Worm (Caenorhabditis elegans) whole organism, young adult: ENCODE measurements around the gene tag-307.

ENCODE experiments used
- B0019.2 ChIP-seq: fragments of 200-800 bp; sonication (Bioruptor generic); conservative IDR thresholded peaks from 2 replicates; pipeline ENCODE4 v1.3.6; 2022; ENCODE audit warnings: missing genetic modification reagents, missing genetic modification characterization, missing compliant biosample characterization
- B0261.1 ChIP-seq: sonication (generic microtip); optimal IDR thresholded peaks from 2 replicates; lab custom pipeline; 2016; ENCODE audit warnings: mild to moderate bottlenecking, missing genetic modification characterization, moderate library complexity, missing compliant biosample characterization
- cebp-1 ChIP-seq, 2 experiments: fragments of 200-800 bp in 1 of 2; sonication (Bioruptor generic) in 1 of 2; sonication (generic microtip) in 1 of 2; IDR thresholded peaks in 1 of 2; optimal IDR thresholded peaks in 1 of 2; 2 replicates each; pipeline versions ENCODE4 v1.3.6 to Lab custom; 2017 to 2022; ENCODE audit warnings: missing compliant biosample characterization in 2 of 2, missing genetic modification characterization in 2 of 2, mild to moderate bottlenecking in 1 of 2, missing genetic modification reagents in 1 of 2, moderate library complexity in 1 of 2
- egl-44 ChIP-seq: fragments of 200-800 bp; sonication (Bioruptor generic); IDR thresholded peaks from 2 replicates; pipeline ENCODE4 v1.3.6; 2022; ENCODE audit warnings: missing genetic modification reagents, missing genetic modification characterization, missing compliant biosample characterization
- ets-4 ChIP-seq: fragments of 200-800 bp; sonication (Bioruptor generic); optimal IDR thresholded peaks from 2 replicates; lab custom pipeline; 2018; ENCODE audit warnings: mild to moderate bottlenecking, missing genetic modification characterization, missing compliant biosample characterization
- gei-17 ChIP-seq: fragments of 200-800 bp; sonication (Bioruptor generic); optimal IDR thresholded peaks from 2 replicates; lab custom pipeline; 2018; ENCODE audit warnings: mild to moderate bottlenecking, missing genetic modification characterization, missing compliant biosample characterization
- snpc-4 ChIP-seq, 5 experiments: fragments of 150-350 bp in 1 of 5; sonication (generic microtip) in 4 of 5; optimal IDR thresholded peaks; 2 replicates each; lab custom pipeline; 2014 to 2018; ENCODE audit warnings: missing genetic modification characterization in 5 of 5, missing biosample characterization in 3 of 5, antibody characterized with exemption in 2 of 5, mild to moderate bottlenecking in 2 of 5, missing compliant biosample characterization in 2 of 5, missing genotype in 2 of 5, moderate library complexity in 2 of 5, missing genetic modification reagents in 1 of 5
- tbp1 ChIP-seq: fragments of 200-800 bp; sonication (Bioruptor generic); optimal IDR thresholded peaks from 2 replicates; lab custom pipeline; 2018; ENCODE audit warnings: mild to moderate bottlenecking, missing genetic modification characterization, missing compliant biosample characterization
- zfh-2 ChIP-seq: fragments of 200-800 bp; sonication (Bioruptor generic); conservative IDR thresholded peaks from 2 replicates; pipeline ENCODE4 v1.3.6; 2022; ENCODE audit warnings: missing genetic modification reagents, missing genetic modification characterization, missing compliant biosample characterization

- TF ChIP-seq tbp1 (GFP tag; lab: Kevin White, UChicago) (no peak), cebp-1 (GFP tag; IDR thresholded peaks at IDR 0.05; lab: Robert Waterston, UW) (no peak), cebp-1 (tag; optimal IDR thresholded peaks at IDR 0.05; lab: Kevin White, UChicago) (no peak), B0019.2 (GFP tag; lab: Robert Waterston, UW) (no peak), B0261.1 (tag; lab: Kevin White, UChicago) (no peak), egl-44 (GFP tag; lab: Robert Waterston, UW) (no peak), gei-17 (GFP tag; lab: Kevin White, UChicago) (no peak), ets-4 (GFP tag; lab: Kevin White, UChicago) (no peak), snpc-4 (GFP tag; optimal IDR thresholded peaks at IDR 0.05; lab: Kevin White, UChicago) (no peak), snpc-4 (tag; optimal IDR thresholded peaks at IDR 0.05; lab: Kevin White, UChicago) (no peak), zfh-2 (GFP tag; lab: Robert Waterston, UW) (no peak)
Measured at ce11 chrIII:7832473-7832872, 24.6 kb downstream of the tag-307 start.
